Fruit fly (Drosophila melanogaster) Kc167 (cell line): Measurements from ENCODE around the gene Cog8.

ENCODE experiments used
- Myc ChIP-seq: fragments of >200 bp; optimal IDR thresholded peaks from 2 replicates; lab custom pipeline; 2017; ENCODE audit warnings: missing external identifiers
- insv ChIP-seq: fragments of >200 bp; optimal IDR thresholded peaks from 3 replicates; lab custom pipeline; 2018; ENCODE audit warnings: missing external identifiers
- ttk ChIP-seq: sonication (Bioruptor generic); optimal IDR thresholded peaks from 2 replicates; lab custom pipeline; 2017; ENCODE audit warnings: missing external identifiers

- TF ChIP-seq ttk (lab: Kevin White, UChicago) (no peak), insv (lab: Kevin White, UChicago) (no peak), Myc (lab: Kevin White, UChicago) (no peak)
Measured at dm6 chr2L:11504896-11505569, 6.3 kb upstream of the Cog8 start.
